Fruit fly (Drosophila melanogaster): ENCODE measurements around the gene gdrd.
A peak's percentile ranks its signal among the peaks of the same experiment; 100 is the strongest.

Gene gdrd

DNA sequence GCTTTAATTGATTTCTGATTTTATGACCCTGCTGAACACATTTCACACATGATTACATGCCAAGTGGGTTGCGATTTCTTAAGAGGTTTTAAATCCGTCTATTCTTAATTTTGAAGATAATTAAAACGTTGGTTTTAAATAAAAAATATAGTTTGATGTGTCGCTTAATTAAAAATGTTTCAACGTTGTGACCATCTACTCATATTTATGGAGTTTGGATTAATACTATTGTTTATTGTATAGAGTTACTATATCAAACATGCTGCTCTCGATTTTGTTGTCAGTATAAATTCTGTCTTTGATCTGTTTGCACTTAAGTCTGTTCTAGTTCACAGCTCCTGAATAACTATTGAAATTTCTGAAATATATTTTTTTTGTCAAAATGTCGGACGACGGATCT lies at the start of gene gdrd:
TSS of gene gdrd (plus strand) at position 301 of the 400 bp plus-strand sequence.
- no peak for TF ChIP-seq noc (tag; optimal IDR thresholded peaks at IDR 0.05)

DNA sequence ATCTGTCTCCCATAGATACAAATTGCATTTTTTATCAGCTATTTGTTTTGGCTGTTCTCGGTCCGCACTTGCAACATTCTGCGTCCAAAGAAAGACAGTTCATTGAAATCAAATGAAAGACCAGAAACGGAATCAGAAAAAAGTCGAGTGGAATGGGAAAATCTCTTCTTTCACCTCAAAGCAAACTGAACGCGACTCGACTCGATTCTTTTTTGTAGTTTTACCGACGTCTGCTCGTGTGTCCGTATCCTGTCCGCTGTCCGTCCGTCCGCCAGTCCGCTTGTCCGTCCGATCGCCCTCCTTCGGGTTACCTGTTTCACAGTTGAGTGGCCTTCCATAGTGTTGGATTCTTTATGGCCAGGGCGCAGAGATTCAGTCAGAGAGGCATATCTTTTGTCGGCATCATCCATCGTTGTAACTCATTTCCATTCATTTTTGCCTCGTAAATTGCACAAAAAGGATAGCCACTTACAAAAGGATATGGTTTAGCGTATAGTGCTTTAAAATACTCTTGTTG lies 49.1 kb upstream of the gdrd start:
- no peak for TF ChIP-seq noc (tag; optimal IDR thresholded peaks at IDR 0.05)

DNA sequence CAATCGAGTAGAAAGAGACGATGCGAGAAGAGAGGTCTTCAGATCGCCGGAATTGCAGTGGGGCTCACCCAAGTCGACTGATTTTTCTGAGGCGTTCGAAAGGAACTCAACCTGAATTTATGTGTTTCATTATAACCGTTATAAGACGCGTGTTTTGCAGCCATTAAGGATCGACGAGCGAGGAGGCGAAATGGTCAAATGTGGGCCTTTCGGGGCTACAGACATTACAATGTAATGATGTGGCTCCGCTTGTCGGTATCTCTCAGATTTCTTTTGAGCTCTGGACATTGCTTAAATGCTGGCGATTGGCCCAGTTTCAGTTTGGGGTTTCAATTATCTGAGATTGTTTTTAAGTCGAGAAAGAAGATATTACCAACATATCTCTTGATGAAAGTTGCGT lies 48.3 kb upstream of the gdrd start:
- TF ChIP-seq noc (tag; optimal IDR thresholded peaks at IDR 0.05): no peak

DNA sequence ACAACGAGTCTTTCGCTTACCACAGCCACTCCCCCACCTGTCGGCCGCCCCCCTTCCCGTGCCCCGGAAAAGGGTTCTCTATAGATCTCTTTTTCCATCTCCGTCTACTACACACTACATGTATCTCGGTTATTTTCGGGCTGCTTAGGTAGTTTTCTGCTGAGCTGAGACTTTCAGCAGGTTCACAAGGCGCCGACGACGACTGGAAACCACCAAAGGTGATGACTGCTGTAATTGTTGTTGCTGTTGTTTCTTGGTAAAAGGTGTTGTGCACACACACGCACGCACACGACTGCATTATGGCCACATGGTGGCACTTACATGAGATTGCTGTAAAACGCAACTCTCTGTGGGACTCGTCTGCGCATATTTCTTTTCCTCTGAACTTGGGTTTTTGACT lies 47.5 kb upstream of the gdrd start:
- no peak for TF ChIP-seq noc (tag; optimal IDR thresholded peaks at IDR 0.05)

DNA sequence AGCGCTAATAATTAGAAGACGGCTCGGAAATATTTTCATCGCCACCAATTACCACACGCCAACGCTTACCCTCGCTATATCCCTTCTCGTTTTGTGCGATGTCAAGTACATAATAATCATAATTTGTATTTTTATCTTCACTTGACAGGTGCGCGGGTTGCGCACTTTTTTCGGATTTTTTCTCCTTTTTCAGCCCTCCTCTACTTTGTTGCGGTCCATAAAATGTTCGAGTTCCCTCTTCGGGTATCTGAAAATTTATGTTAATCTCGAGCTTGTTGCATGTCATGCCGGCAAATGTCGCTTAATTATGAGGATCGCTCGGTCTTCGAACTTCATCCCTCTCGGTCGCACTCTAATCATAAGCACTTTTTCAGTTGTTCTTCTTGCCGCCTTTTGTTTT lies 46.0 kb upstream of the gdrd start:
- no peak for TF ChIP-seq noc (tag; optimal IDR thresholded peaks at IDR 0.05)

DNA sequence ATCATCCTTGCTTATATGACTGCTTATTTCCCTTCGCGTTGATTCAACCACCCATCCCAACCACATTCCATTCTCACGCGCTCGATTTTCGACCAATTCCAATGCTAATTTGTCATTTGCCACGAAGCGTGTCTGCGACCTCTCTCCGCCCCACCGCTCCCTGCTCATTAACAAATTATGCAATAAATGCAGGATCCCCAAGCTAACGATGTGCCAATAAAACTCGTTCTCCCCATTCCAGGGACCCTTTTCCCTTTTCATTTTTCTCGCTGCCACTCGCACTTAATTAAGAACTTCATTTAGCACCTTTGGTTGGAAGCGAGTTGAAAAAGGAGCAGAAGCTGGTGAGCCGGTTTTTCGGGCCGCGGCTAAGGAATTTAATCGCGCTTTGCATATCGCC lies 45.2 kb upstream of the gdrd start:
- TF ChIP-seq noc (tag; optimal IDR thresholded peaks at IDR 0.05): no peak

DNA sequence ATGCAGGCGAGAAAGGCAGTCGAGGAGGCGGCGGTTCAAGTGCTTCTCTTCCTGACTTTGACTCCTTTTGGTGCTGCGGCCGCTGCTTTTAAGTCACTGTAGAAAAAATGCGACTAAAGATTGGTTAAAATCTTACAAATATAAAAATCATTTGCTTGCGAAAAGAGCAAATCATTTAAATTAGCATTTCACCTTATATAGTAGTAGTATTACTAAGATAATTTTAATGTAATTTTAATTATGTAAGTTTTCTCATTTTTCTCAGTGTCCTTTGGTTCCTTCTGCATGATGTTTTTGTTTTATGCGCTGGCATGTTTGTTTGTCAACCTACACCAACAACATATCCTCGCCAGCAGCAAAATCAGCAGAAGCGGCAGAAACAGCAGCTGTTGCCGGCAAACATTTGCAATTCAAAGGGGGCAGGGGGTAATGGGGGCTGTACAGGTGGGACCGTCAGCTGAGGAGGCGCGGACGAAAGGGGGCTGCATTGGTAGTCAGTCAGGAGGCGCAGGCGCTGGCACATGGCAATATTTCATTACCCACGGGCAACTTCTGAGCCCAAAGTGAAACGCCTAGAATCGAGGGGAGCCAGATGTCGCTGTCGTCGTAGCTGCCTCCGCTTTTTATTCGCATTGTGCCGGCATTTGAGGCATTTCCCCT lies 43.8 kb upstream of the gdrd start:
- no peak for TF ChIP-seq noc (tag; optimal IDR thresholded peaks at IDR 0.05)

DNA sequence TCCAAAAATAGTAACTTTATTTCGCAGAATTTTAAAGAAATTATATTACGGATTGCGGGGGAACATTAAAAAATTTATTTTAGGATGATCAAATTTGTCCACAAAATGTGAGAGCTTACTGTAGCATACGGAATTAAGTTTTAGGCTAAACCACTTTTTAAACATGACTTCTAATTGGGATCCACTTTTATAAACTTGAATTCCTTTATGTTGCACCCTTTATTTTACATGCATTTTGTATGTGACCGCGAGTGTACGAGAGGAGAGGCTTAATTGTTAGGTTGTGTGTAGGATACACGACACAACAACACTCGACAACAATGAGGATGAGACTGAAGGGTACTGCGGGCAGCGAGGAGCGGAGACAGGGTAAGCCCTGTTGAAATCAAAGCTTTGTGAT lies 42.2 kb upstream of the gdrd start:
- TF ChIP-seq noc (tag; optimal IDR thresholded peaks at IDR 0.05): no peak

DNA sequence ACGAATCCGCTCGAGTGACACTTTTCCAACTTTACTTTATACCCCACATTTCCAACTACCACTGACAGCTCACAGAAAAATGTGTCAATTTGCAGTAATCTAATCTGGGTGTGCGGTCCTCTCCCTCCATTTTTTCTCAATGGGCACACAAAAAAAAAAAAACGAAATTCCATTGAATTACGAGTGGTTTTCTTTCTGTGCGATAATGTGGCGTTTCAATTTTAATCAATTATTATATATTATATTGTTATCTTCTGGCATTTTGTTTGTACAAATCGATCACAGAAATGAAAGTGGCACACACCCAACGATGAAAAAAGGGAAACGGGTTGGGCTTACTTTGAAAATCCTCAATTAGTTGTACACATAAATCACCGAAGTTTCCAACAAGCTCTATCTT lies 40.8 kb upstream of the gdrd start:
- no peak for TF ChIP-seq noc (tag; optimal IDR thresholded peaks at IDR 0.05)

DNA sequence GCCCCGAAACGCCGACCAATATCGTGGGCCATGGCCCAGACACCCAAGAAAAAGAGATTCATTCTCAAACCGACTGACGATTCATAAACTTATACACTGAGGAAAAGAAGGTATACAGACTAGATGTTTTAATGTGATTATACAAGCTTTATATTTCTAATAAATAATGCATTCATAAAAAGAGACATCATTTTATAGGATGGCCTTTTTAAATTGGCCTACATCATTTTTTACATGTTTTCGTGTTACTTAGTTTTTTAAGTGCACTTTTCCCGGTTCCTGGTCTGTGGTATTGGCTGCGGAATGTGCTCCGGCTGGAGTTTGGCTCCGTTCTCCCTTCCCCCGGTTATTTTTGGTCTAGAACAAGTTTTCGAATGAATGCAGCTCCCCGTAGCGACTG lies 38.6 kb upstream of the gdrd start:
- TF ChIP-seq noc (tag; optimal IDR thresholded peaks at IDR 0.05): no peak

DNA sequence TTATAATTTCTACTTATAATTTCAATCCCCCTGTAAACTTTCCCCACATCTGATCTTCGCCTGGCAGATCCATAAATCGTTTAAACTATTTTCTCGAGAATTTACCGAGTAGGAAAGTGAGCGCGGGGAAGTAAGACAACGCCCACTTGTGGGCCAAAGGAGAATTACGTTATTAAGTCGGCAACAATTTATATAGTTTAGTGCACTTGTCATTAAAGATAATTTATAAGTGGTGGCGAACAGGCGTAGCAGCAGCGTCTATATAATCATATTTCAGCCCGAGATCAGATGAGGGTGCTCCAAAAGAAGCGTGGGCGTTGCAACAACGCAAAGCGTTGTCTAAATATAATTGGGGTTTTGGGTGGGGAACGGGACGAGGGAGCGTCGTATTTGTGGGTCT lies 36.4 kb upstream of the gdrd start:
- no peak for TF ChIP-seq noc (tag; optimal IDR thresholded peaks at IDR 0.05)

DNA sequence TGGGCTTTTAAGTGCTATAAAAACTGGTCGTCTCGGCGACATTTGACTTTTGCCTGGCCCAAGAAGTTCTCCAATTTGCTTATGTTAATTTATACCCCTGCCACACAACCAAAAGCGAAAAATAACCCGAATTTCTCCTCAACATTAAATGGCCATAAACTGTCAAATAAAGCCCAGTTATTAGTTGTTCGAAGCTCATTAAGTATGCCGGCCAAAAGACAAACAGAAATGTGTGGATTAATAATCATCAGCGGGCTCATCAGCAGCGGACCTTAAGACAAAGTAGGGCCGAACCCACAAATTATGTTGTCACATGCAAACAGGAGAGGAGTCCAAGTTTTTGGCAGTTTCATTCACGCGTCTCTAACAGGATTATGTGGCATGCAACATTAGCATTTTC lies 36.0 kb upstream of the gdrd start:
- TF ChIP-seq noc (tag; optimal IDR thresholded peaks at IDR 0.05): no peak

DNA sequence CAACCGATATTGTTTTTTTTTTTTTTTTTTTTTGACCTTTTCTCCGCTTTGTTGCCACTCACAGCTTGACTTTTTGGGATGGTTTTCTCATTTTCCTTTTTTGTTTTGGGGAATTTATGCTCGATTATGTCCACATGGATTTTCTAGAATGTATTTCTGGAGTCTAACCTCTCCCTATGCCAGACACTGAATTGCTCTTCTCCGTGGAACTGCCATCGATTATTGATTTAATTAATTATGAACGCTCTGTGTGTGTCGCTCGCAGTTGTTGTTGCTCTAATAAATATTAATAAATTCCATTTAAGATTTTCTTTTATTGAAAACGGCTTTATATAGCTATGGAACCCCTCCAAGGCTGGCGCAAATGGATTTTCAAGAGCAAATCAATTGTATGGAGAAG lies 35.5 kb upstream of the gdrd start:
- no peak for TF ChIP-seq noc (tag; optimal IDR thresholded peaks at IDR 0.05)

DNA sequence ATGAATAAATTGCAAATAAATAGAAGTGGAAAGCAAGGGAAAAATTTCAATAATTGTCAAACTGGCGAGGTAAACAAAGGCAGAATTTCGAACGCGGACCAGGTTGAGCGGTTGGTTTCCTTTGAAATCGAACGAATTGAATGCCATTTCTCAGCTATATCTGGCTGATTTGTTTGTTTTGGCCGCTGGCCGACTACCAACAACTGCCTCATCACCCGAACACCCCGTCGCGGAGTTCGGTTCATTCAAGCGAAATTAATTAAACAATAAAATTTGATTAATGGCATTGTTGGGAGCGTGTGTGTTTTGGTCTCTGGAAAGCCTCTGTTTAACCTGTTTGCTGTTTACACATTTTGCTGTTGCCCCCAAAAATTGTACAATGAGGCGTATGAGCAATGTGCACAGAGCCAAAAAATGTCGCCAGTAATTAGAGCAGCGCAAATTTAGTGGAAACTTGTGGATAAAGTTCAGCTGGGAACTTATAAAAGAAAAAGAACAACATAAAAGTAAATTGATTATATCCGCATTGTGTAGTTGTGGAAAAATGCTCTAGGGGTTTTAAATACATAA lies 33.6 kb upstream of the gdrd start:
- peak; percentile 49 for TF ChIP-seq noc (tag; optimal IDR thresholded peaks at IDR 0.05)

DNA sequence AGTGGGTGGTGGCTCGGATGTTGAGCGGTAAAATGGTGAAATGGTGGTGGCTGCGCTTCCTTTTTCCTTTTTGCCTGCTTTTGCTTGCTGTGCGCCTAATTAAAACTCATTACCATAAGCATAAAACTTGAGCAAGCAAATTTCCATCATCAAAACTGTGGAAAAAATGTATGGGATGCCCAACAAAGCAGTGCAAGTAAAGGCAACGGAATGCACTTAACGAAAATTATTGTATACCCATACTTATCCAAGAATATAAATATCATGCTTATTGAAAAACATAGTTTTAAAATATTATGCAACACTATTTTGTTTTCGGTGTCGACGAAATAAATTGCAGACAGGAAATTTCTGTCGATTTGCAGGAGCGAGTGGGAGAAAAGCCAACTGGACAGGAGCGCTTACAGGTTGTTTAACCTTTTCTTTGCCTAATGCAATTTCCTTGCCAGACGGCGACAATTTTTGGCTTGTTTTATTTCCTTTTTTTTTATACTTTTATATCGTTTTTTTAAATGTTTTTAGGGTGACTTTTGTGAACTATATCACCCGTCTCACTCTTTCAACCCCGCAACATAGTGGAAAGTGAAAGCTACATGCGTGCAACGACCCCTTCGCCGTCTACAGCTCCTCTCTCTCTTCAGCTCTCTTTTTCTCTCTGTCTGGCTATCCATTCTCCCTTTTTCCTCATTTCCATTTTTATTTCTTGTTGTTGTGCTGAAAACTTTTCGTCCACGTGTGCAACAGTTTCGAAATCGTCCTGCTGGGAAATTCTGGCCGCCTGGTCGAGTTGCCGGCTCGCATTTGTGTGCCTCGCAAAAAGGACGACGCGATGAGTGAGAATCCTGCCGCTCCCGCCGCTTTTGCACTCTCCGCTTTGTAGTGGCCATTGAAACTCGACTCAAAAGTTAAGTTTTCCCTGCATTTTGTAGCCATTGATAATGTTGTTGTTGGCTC lies 30.9 kb upstream of the gdrd start:
- TF ChIP-seq noc (tag; optimal IDR thresholded peaks at IDR 0.05): no peak

DNA sequence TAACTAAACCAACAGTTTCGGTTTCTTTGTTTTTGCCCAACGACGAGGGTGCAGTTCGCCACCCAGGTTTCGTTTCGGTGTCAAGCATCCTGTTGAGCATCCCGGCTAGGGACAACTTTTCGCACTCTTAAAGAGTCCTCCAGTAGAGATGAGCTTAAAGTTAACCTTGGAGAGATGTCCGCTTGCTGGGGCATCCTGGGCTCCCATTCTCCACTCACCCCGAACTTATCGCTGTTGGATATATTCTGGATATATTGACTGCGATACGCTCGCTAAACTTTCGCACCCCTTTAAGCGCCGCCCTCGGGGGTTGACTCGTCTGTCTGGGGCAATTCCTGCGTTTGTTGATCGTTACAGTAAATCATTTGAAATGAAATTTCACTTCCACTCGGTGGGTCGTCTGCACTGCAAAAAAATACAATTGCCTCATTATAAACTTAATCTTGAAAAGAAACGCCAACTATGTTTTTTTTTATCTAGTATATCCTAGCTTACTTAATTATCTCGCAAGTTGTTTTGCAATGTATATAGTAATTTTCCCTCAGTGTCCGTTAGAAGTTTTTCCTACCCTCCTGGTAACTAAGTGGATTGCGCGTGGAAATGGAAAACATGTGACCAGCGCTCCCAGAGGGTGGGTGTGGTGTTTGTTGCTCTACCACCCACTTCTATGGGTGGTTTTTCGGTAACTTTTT lies 29.4 kb upstream of the gdrd start:
- TF ChIP-seq noc (tag; optimal IDR thresholded peaks at IDR 0.05): no peak
